Fruit fly (Drosophila melanogaster): Measurements from ENCODE around the gene CG32119.

CG32119 gene

dm6 chr3L:13235495-13236284, 12.8 kb downstream of the CG32119 start (continued):
- TF ChIP-seq Med (GFP tag) (peak; percentile 94), Myb (GFP tag; optimal IDR thresholded peaks at IDR 0.05) (no peak), CG3281 (GFP tag; optimal IDR thresholded peaks at IDR 0.05) (peak; percentile 53), CG7963 (GFP tag; IDR thresholded peaks at IDR 0.05; ENCODE audit: partially characterized antibody) (no peak), Spps (tag; optimal IDR thresholded peaks at IDR 0.05) (peak; percentile 70), gsb-n (tag; optimal IDR thresholded peaks at IDR 0.05) (peak; percentile 89), dmrt11E (tag; optimal IDR thresholded peaks at IDR 0.05) (peak; percentile 85), kni (GFP tag; optimal IDR thresholded peaks at IDR 0.05) (peak; percentile 92), Tbp (GFP tag; optimal IDR thresholded peaks at IDR 0.05) (no peak), crc (GFP tag; optimal IDR thresholded peaks at IDR 0.05) (peak; percentile 49), Bteb2 (GFP tag; optimal IDR thresholded peaks at IDR 0.05) (no peak), ftz-f1 (GFP tag; optimal IDR thresholded peaks at IDR 0.05) (no peak), CG11398 (GFP tag; optimal IDR thresholded peaks at IDR 0.05) (peak; percentile 70), Drgx (GFP tag; IDR thresholded peaks at IDR 0.05) (no peak), pfk (GFP tag; optimal IDR thresholded peaks at IDR 0.05) (peak; percentile 30), Atf6 (GFP tag; IDR thresholded peaks at IDR 0.05) (no peak), unc-4 (GFP tag; IDR thresholded peaks at IDR 0.05; ENCODE audit: partially characterized antibody) (no peak), CG10321 (GFP tag; IDR thresholded peaks at IDR 0.05) (no peak), CG33213 (GFP tag; optimal IDR thresholded peaks at IDR 0.05) (peak; percentile 82), CG33557 (GFP tag; optimal IDR thresholded peaks at IDR 0.05) (peak; percentile 82), Xbp1 (GFP tag; optimal IDR thresholded peaks at IDR 0.05) (peak; percentile 10), Eip74EF (GFP tag; optimal IDR thresholded peaks at IDR 0.05) (peak in 1 of 2 experiments; percentile 84), CG16863 (GFP tag; optimal IDR thresholded peaks at IDR 0.05) (peak; percentile 61), CG14710 (tag; optimal IDR thresholded peaks at IDR 0.05) (peak; percentile 82), nerfin-1 (tag; optimal IDR thresholded peaks at IDR 0.05) (peak; percentile 82), Scr (GFP tag; IDR thresholded peaks at IDR 0.05; ENCODE audit: partially characterized antibody) (no peak), lab (GFP tag; optimal IDR thresholded peaks at IDR 0.05) (peak; percentile 83), salm (tag; optimal IDR thresholded peaks at IDR 0.05) (peak; percentile 78), Kr (GFP tag; optimal IDR thresholded peaks at IDR 0.05) (peak; percentile 78), CG14050 (GFP tag; IDR thresholded peaks at IDR 0.05) (no peak), slp2 (GFP tag; optimal IDR thresholded peaks at IDR 0.05) (peak; percentile 33), CG6254 (GFP tag; optimal IDR thresholded peaks at IDR 0.05) (peak; percentile 86), CG10979 (tag; optimal IDR thresholded peaks at IDR 0.05) (peak; percentile 62), CG18476 (GFP tag; optimal IDR thresholded peaks at IDR 0.05) (peak; percentile 55), CG9797 (GFP tag; optimal IDR thresholded peaks at IDR 0.05) (no peak), usp (GFP tag; optimal IDR thresholded peaks at IDR 0.05) (no peak), C15 (GFP tag; IDR thresholded peaks at IDR 0.05) (no peak), CG10267 (tag; optimal IDR thresholded peaks at IDR 0.05) (peak; percentile 65), Fer3 (tag; optimal IDR thresholded peaks at IDR 0.05) (peak; percentile 59), chn (GFP tag; optimal IDR thresholded peaks at IDR 0.05) (no peak), MBD-R2 (GFP tag; IDR thresholded peaks at IDR 0.05) (no peak), exex (tag; optimal IDR thresholded peaks at IDR 0.05) (peak; percentile 49), CG6272 (GFP tag; IDR thresholded peaks at IDR 0.05) (no peak), gcm (GFP tag; optimal IDR thresholded peaks at IDR 0.05) (peak; percentile 72), HHEX (GFP tag; optimal IDR thresholded peaks at IDR 0.05) (peak; percentile 79), Dll (GFP tag; IDR thresholded peaks at IDR 0.05; ENCODE audit: partially characterized antibody) (no peak), tap (tag; optimal IDR thresholded peaks at IDR 0.05) (peak; percentile 71), CG10431 (GFP tag; optimal IDR thresholded peaks at IDR 0.05) (peak; percentile 68)

Data from whole organism, embryonic.